Worm (Caenorhabditis elegans) whole organism, L4 larva: Measurements from ENCODE around the gene F21D9.8.

Source experiments
- D1046.2 ChIP-seq: fragments of 200-800 bp; sonication (Bioruptor generic); IDR thresholded peaks from 2 replicates; pipeline ENCODE4 v1.3.6; 2022; ENCODE audit warnings: missing genetic modification characterization, missing compliant biosample characterization
- Y105C5A.15 ChIP-seq: fragments of 200-800 bp; sonication (Bioruptor generic); IDR thresholded peaks from 2 replicates; pipeline ENCODE4 v1.3.6; 2022; ENCODE audit warnings: missing genetic modification characterization, missing compliant biosample characterization
- Y5F2A.4 ChIP-seq: fragments of 200-800 bp; sonication (Bioruptor generic); optimal IDR thresholded peaks from 2 replicates; lab custom pipeline; 2018; ENCODE audit warnings: mild to moderate bottlenecking, missing genetic modification characterization, missing compliant biosample characterization
- aha-1 ChIP-seq: fragments of 150-350 bp; peaks from one replicate; lab custom pipeline; 2014; ENCODE audit warnings: missing biosample characterization, missing genetic modification characterization
- ama-1 ChIP-seq: fragments of 150-350 bp; optimal IDR thresholded peaks from 2 replicates; lab custom pipeline; 2014; ENCODE audit warnings: inconsistent platforms, mixed read lengths
- ceh-44 ChIP-seq: fragments of 200-800 bp; sonication (Bioruptor generic); IDR thresholded peaks from 2 replicates; pipeline ENCODE4 v1.3.6; 2022; ENCODE audit warnings: missing genetic modification reagents, missing genetic modification characterization, missing compliant biosample characterization
- ceh-82 ChIP-seq: sonication (generic microtip); optimal IDR thresholded peaks from 2 replicates; lab custom pipeline; 2017; ENCODE audit warnings: missing biosample characterization, missing genetic modification characterization
- dmd-6 ChIP-seq: fragments of 200-800 bp; sonication (Bioruptor generic); IDR thresholded peaks from 2 replicates; pipeline ENCODE4 v1.3.6; 2022; ENCODE audit warnings: missing genetic modification reagents, missing genetic modification characterization, missing compliant biosample characterization
- dmd-9 ChIP-seq: fragments of 200-800 bp; sonication (Bioruptor generic); IDR thresholded peaks from 2 replicates; pipeline ENCODE4 v1.3.6; 2022; ENCODE audit warnings: missing genetic modification reagents, missing genetic modification characterization, missing compliant biosample characterization
- dpl-1 ChIP-seq: fragments of 150-350 bp; optimal IDR thresholded peaks from 2 replicates; lab custom pipeline; 2014; ENCODE audit warnings: missing biosample characterization, missing genetic modification reagents, missing genetic modification characterization
- hlh-11 ChIP-seq: fragments of 200-800 bp; sonication (Bioruptor generic); optimal IDR thresholded peaks from 2 replicates; lab custom pipeline; 2018; ENCODE audit warnings: mild to moderate bottlenecking, missing genetic modification characterization, missing compliant biosample characterization
- lim-7 ChIP-seq: fragments of 200-800 bp; sonication (Bioruptor generic); IDR thresholded peaks from 2 replicates; pipeline ENCODE4 v1.3.6; 2022; ENCODE audit warnings: missing genetic modification characterization, missing compliant biosample characterization
- lin-15B ChIP-seq: fragments of 150-350 bp; sonication (generic microtip); optimal IDR thresholded peaks from 3 replicates; lab custom pipeline; 2014; ENCODE audit warnings: missing biosample characterization, missing genetic modification characterization
- mdt-29 ChIP-seq: fragments of 200-800 bp; sonication (Bioruptor generic); IDR thresholded peaks from 2 replicates; pipeline ENCODE4 v1.3.6; 2022; ENCODE audit warnings: missing genetic modification reagents, missing genetic modification characterization, missing compliant biosample characterization
- mxl-2 ChIP-seq: fragments of 200-800 bp; sonication (Bioruptor generic); conservative IDR thresholded peaks from 2 replicates; pipeline ENCODE4 v1.3.6; 2022; ENCODE audit warnings: missing genetic modification reagents, missing genetic modification characterization, missing compliant biosample characterization
- mxl-3 ChIP-seq: fragments of 200-800 bp; sonication (Bioruptor generic); optimal IDR thresholded peaks from 2 replicates; lab custom pipeline; 2018; ENCODE audit warnings: mild to moderate bottlenecking, missing genetic modification characterization, missing compliant biosample characterization
- nhr-102 ChIP-seq: sonication (generic microtip); optimal IDR thresholded peaks from 2 replicates; lab custom pipeline; 2016; ENCODE audit warnings: mild to moderate bottlenecking, missing genetic modification characterization, moderate library complexity, missing compliant biosample characterization
- nhr-25 ChIP-seq: sonication (generic microtip); optimal IDR thresholded peaks from 2 replicates; lab custom pipeline; 2017; ENCODE audit warnings: missing genetic modification characterization, mild to moderate bottlenecking, missing compliant biosample characterization, antibody characterized with exemption, moderate library complexity, borderline replicate concordance; ENCODE audit not compliant: insufficient read depth
- nhr-42 ChIP-seq: fragments of 200-800 bp; sonication (Bioruptor generic); IDR thresholded peaks from 2 replicates; pipeline ENCODE4 v1.3.6; 2022; ENCODE audit warnings: missing genetic modification characterization, missing compliant biosample characterization
- nhr-6 ChIP-seq: fragments of 150-350 bp; optimal IDR thresholded peaks from 2 replicates; lab custom pipeline; 2014; ENCODE audit warnings: missing biosample characterization, missing genetic modification characterization
- pqm-1 ChIP-seq: sonication (generic microtip); optimal IDR thresholded peaks from 2 replicates; lab custom pipeline; 2017; ENCODE audit warnings: missing biosample characterization, missing genetic modification characterization
- spr-1 ChIP-seq: sonication (generic microtip); optimal IDR thresholded peaks from 2 replicates; lab custom pipeline; 2016; ENCODE audit warnings: mild to moderate bottlenecking, missing genetic modification characterization, missing compliant biosample characterization
- spr-3 ChIP-seq: fragments of 200-800 bp; sonication (Bioruptor generic); optimal IDR thresholded peaks from 2 replicates; lab custom pipeline; 2018; ENCODE audit warnings: mild to moderate bottlenecking, missing genetic modification characterization, missing compliant biosample characterization
- tra-1 ChIP-seq: fragments of 200-800 bp; sonication (Bioruptor generic); IDR thresholded peaks from 2 replicates; pipeline ENCODE4 v1.3.6; 2022; ENCODE audit warnings: missing genetic modification reagents, missing genetic modification characterization, missing compliant biosample characterization
- unc-39 ChIP-seq: sonication (generic microtip); optimal IDR thresholded peaks from 2 replicates; lab custom pipeline; 2017; ENCODE audit warnings: missing biosample characterization, missing genetic modification characterization
- unc-62 ChIP-seq, 3 experiments: fragments of 150-350 bp in 1 of 3; sonication (generic microtip); optimal IDR thresholded peaks in 2 of 3; peaks in 1 of 3; 1 replicate in 1 of 3; 2 replicates in 2 of 3; lab custom pipeline; 2014 to 2017; ENCODE audit warnings: missing biosample characterization in 3 of 3, missing genetic modification characterization in 3 of 3, missing genetic modification reagents in 3 of 3, missing genotype in 1 of 3
- vab-7 ChIP-seq: fragments of 200-800 bp; sonication (Bioruptor generic); IDR thresholded peaks from 2 replicates; pipeline ENCODE4 v1.3.6; 2022; ENCODE audit warnings: missing genetic modification reagents, missing genetic modification characterization, missing compliant biosample characterization

The F21D9.8 gene

DNA sequence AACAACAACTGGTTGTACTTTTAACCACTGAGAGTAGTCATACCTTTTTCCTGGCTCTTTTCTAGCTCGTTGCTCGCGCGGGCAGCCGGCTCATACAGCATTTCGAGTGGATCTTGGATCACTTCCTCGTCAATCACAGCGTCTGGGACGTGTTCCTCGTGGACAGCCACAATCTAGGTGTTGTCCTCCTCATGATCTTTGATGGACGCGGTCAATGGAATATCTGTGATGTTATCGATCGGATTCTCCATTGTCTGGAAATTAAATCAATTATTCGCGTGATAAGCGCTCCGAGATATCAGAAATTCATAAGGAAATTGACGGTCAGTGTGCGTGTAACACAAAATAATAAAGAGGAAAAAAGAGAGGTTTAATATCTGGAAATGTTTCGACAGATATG, at the start of gene F21D9.8:
Gene F21D9.8, minus strand, starts transcription at position 101 of the 400 bp plus-strand sequence.
- TF ChIP-seq aha-1 (tag; lab: Kevin White, UChicago) = no peak
- no peak for TF ChIP-seq ama-1 (lab: Kevin White, UChicago)
- no peak for TF ChIP-seq nhr-102 (tag; lab: Kevin White, UChicago)
- no peak for TF ChIP-seq ceh-82 (tag; lab: Kevin White, UChicago)
- no peak for TF ChIP-seq dmd-9 (GFP tag; lab: Robert Waterston, UW)
- no peak for TF ChIP-seq dmd-6 (GFP tag; lab: Robert Waterston, UW)
- no peak for TF ChIP-seq lin-15B (tag; lab: Kevin White, UChicago)
- TF ChIP-seq Y5F2A.4 (GFP tag; lab: Kevin White, UChicago) = no peak
- no peak for TF ChIP-seq mdt-29
- TF ChIP-seq unc-39 (tag; lab: Kevin White, UChicago) = no peak
- TF ChIP-seq nhr-6 (tag; lab: Kevin White, UChicago) = no peak
- no peak for TF ChIP-seq mxl-3 (GFP tag; lab: Kevin White, UChicago)
- no peak for TF ChIP-seq nhr-25 (tag; lab: Kevin White, UChicago)
- TF ChIP-seq mxl-2 (GFP tag; lab: Robert Waterston, UW) = no peak
- TF ChIP-seq spr-3 (GFP tag; lab: Kevin White, UChicago) = no peak
- TF ChIP-seq vab-7 (GFP tag; lab: Robert Waterston, UW) = no peak
- no peak for TF ChIP-seq ceh-44 (GFP tag; lab: Robert Waterston, UW)
- no peak for TF ChIP-seq dpl-1

DNA sequence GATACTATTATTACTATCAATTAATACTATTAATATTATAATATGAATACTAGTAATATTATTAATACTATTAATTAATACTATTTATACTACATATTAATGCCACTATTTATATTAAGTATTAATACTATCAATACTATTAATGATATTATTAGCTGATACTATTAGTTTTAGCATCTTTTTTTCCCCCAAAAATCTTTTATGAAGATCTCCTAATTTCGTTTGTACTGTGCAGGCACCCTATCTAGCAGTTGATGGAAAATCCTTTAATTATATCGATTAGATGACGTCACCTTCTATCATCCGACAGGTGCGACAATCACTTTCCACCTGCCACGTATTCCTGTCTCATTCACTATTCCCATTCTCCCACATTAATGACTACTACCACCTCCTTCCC, 49.5 kb upstream of the F21D9.8 start, which contains the start of gene fbxb-65:
Gene fbxb-65, plus strand, starts transcription at position 301 of the 400 bp plus-strand sequence.
- TF ChIP-seq aha-1 (tag; lab: Kevin White, UChicago) = no peak
- TF ChIP-seq unc-62 (GFP tag; optimal IDR thresholded peaks at IDR 0.05 in 1 of 2; lab: Kevin White, UChicago) = peak in 1 of 2 experiments; percentile 13
- TF ChIP-seq unc-62 (tag; optimal IDR thresholded peaks at IDR 0.05; lab: Kevin White, UChicago) = no peak

DNA sequence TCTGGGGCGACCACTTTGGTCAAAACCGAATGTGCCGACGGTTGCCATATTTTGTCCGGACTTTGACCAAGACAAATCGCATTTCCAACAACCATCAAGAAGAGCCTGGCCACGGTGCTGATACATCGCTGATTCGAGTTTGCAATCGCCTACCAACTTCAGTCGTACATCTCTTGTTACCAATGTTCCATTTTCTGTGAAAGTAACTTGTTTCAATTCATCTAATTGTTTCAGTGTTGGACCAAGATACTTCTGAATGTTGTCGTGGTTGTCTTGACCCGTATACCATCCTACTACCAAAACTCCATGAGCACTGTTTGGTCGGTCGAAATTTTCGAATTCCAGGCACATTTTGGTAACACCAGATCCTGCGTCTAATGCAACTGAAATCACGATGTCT, 45.6 kb upstream of the F21D9.8 start:
- TF ChIP-seq aha-1 (tag; lab: Kevin White, UChicago) = peak; percentile 77
- TF ChIP-seq lim-7 (GFP tag; lab: Robert Waterston, UW) = 0 out of 2 replicates have a peak, but pooled peaks have one; percentile 37
- TF ChIP-seq tra-1 (GFP tag; lab: Robert Waterston, UW) = no peak

DNA sequence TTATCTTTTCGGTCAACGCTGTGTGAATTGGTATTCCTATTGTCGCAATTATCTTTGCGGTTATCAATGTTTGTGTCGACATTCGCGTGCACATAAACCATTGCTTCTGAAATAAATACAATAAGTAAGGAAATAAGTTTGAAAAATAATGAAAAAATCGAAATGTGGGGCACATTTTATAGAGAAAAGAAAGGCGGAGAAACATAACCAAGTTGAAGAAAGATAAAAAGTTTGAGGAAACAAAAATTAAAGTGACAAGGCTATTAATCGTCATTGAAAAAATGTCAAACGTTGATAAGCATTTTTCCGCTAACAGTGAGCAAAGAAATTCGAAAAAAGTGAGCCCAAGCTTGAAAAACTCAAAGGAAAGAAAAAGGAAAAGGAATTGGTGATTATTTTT, 42.6 kb upstream of the F21D9.8 start, which contains the start of gene C43D7.4:
Gene C43D7.4, minus strand, starts transcription at position 101 of the 400 bp plus-strand sequence.
- no peak for TF ChIP-seq hlh-11 (tag; lab: Kevin White, UChicago)
- no peak for TF ChIP-seq nhr-42 (GFP tag; lab: Robert Waterston, UW)
- no peak for TF ChIP-seq lin-15B (tag; lab: Kevin White, UChicago)
- TF ChIP-seq spr-1 (tag; lab: Kevin White, UChicago) = no peak

DNA sequence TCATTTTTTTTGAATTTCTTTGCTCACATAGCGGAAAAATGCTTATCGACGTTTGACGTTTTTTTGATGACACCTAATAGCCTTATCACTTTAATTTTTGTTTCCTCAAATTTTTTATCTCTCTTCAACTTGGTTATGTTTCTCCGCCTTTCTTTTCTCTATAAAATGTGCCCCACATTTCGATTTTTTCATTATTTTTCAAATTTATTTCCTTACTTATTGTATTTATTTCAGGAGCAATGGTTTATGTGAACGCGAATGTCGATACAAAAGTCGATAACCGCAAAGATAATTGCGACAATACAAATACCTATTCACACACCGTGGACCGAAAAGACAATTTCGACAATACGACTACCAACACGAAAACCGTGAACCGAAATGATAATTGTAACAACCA, 40.6 kb upstream of the F21D9.8 start, which contains the start of gene sdz-6:
Gene sdz-6, plus strand, starts transcription at position 229 of the 400 bp plus-strand sequence.
- TF ChIP-seq dmd-6 (GFP tag; lab: Robert Waterston, UW) (peak; percentile 8; the same call in 1 of the 2 replicates), Y105C5A.15 (GFP tag; lab: Robert Waterston, UW) (no peak), unc-62 (GFP tag; optimal IDR thresholded peaks at IDR 0.05 in 1 of 2; lab: Kevin White, UChicago) (peak in 1 of 2 experiments; percentile 95), unc-62 (tag; optimal IDR thresholded peaks at IDR 0.05; lab: Kevin White, UChicago) (no peak)

DNA sequence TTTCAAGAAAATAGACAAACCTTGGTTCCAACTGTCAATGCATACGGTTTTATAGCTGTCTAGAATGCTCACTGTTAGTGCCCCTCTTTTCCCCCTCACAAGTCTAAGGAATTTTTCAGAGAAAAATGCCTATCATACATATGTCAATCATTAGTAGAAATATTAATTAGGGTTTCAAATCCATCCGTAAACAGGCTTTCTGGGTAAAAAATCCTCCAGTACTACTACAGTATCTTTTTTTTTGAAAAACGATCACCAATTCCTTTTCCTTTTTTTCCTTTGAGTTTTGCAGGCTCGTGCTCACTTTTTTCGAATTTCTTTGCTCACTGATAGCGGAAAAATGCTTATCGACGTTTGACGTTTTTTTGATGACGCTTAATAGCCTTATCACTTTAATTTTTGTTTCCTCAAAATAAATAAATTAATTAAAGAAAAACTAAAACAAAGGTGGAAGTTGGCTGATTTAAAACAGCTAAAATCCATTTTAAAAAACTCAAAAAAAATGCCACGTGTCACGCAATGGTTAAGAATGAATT, 39.7 kb upstream of the F21D9.8 start, which contains the start of gene C43D7.7:
Gene C43D7.7, minus strand, starts transcription at position 51 of the 536 bp plus-strand sequence.
- TF ChIP-seq D1046.2 (GFP tag; lab: Robert Waterston, UW) = no peak
- peak; percentile 42; the same call in 1 of the 2 replicates for TF ChIP-seq dmd-6 (GFP tag; lab: Robert Waterston, UW)
- TF ChIP-seq pqm-1 = peak; percentile 40
